Fruit fly (Drosophila melanogaster): Measurements from ENCODE around the gene CG12540.

dm6 chrX:14480020-14480419 lies 15.9 kb upstream of the CG12540 start, which contains the start of gene CG9411:
- TF ChIP-seq crc (GFP tag; optimal IDR thresholded peaks at IDR 0.05) = no peak
- TF ChIP-seq ara (GFP tag; IDR thresholded peaks at IDR 0.05) = no peak
- no peak for TF ChIP-seq CG8478 (optimal IDR thresholded peaks at IDR 0.05)
- no peak for TF ChIP-seq Hr78 (GFP tag; optimal IDR thresholded peaks at IDR 0.05)
- TF ChIP-seq Doc2 (GFP tag; IDR thresholded peaks at IDR 0.05) = no peak
- no peak for TF ChIP-seq hbn (GFP tag; IDR thresholded peaks at IDR 0.05; ENCODE audit: partially characterized antibody)
- no peak for TF ChIP-seq CG2116 (GFP tag; optimal IDR thresholded peaks at IDR 0.05)
- no peak for TF ChIP-seq MESR4 (GFP tag; optimal IDR thresholded peaks at IDR 0.05)
- no peak for TF ChIP-seq Hand (GFP tag; optimal IDR thresholded peaks at IDR 0.05)
- no peak for TF ChIP-seq gsb (GFP tag; IDR thresholded peaks at IDR 0.05)
- no peak for TF ChIP-seq CHES-1-like (GFP tag; optimal IDR thresholded peaks at IDR 0.05)
- TF ChIP-seq CG10267 (tag; optimal IDR thresholded peaks at IDR 0.05) = no peak

Measured in whole organism, embryonic.